Worm (Caenorhabditis elegans) whole organism, L4/young adult: Measurements from ENCODE around the gene pycr-1.

Source experiments
- W03F9.2 ChIP-seq: fragments of 150-350 bp; optimal IDR thresholded peaks from 2 replicates; lab custom pipeline; 2014; ENCODE audit warnings: missing biosample characterization, missing genetic modification characterization
- dao-5 ChIP-seq: sonication (generic microtip); optimal IDR thresholded peaks from 2 replicates; lab custom pipeline; 2016; ENCODE audit warnings: missing genotype, missing genetic modification characterization, moderate library complexity, missing compliant biosample characterization
- him-1 ChIP-seq: sonication (generic microtip); optimal IDR thresholded peaks from 2 replicates; lab custom pipeline; 2016; ENCODE audit warnings: missing genotype, missing genetic modification reagents, missing genetic modification characterization, missing compliant biosample characterization

ce11 chrX:12143693-12144092, 2.9 kb upstream of the pycr-1 start, which contains the start of gene M153.5:
- TF ChIP-seq him-1 (tag; lab: Kevin White, UChicago): no peak
- no peak for TF ChIP-seq W03F9.2 (tag; lab: Kevin White, UChicago)
- no peak for TF ChIP-seq dao-5 (tag; lab: Kevin White, UChicago)
